Fruit fly (Drosophila melanogaster) whole organism, embryonic: ENCODE results near the gene RIOK2.

ENCODE experiments used
- C15 ChIP-seq: fragments of 200-800 bp; sonication (Bioruptor generic); IDR thresholded peaks from 3 replicates; pipeline ENCODE4 v1.3.6; 2022; ENCODE audit warnings: missing biosample characterization, missing genetic modification characterization
- CG11247 ChIP-seq: fragments of 200-800 bp; sonication (Bioruptor generic); IDR thresholded peaks from 2 replicates; pipeline ENCODE4 v1.3.6; 2022; ENCODE audit warnings: missing biosample characterization, missing genetic modification characterization
- CG11398 ChIP-seq: fragments of 200-800 bp; sonication (Bioruptor generic); optimal IDR thresholded peaks from 2 replicates; lab custom pipeline; 2016; ENCODE audit warnings: missing biosample characterization, missing genetic modification characterization
- CG1233 ChIP-seq: fragments of 200-800 bp; sonication (Bioruptor generic); optimal IDR thresholded peaks from 4 replicates; lab custom pipeline; 2018; ENCODE audit warnings: missing biosample characterization, mild to moderate bottlenecking, missing genetic modification characterization
- CG13775 ChIP-seq: fragments of 200-800 bp; sonication (Bioruptor generic); optimal IDR thresholded peaks from 3 replicates; lab custom pipeline; 2017; ENCODE audit warnings: missing biosample characterization, mild to moderate bottlenecking, missing genetic modification characterization
- CG15073 ChIP-seq: fragments of 200-800 bp; sonication (Bioruptor generic); optimal IDR thresholded peaks from 2 replicates; lab custom pipeline; 2016; ENCODE audit warnings: missing biosample characterization, missing genetic modification characterization
- CG1603 ChIP-seq: fragments of 200-800 bp; sonication (Bioruptor generic); optimal IDR thresholded peaks from 2 replicates; lab custom pipeline; 2019; ENCODE audit warnings: missing biosample characterization, mild to moderate bottlenecking, missing genetic modification characterization, moderate library complexity
- CG16813 ChIP-seq: fragments of 200-800 bp; sonication (Bioruptor generic); IDR thresholded peaks from 3 replicates; pipeline ENCODE4 v1.3.6; 2022; ENCODE audit warnings: missing biosample characterization, missing genetic modification characterization; ENCODE audit not compliant: partially characterized antibody
- CG17829 ChIP-seq: fragments of 200-800 bp; optimal IDR thresholded peaks from 2 replicates; lab custom pipeline; 2019; ENCODE audit warnings: missing biosample characterization, mild to moderate bottlenecking, missing genetic modification characterization, moderate library complexity
- CG18262 ChIP-seq: fragments of 200-800 bp; optimal IDR thresholded peaks from 3 replicates; lab custom pipeline; 2019; ENCODE audit warnings: missing biosample characterization, mild to moderate bottlenecking, missing genetic modification characterization, moderate library complexity
- CG33213 ChIP-seq: fragments of 200-800 bp; sonication (Bioruptor generic); optimal IDR thresholded peaks from 3 replicates; lab custom pipeline; 2016; ENCODE audit warnings: missing biosample characterization, missing genetic modification characterization
- CG3407 ChIP-seq: fragments of 200-800 bp; sonication (Bioruptor generic); optimal IDR thresholded peaks from 2 replicates; lab custom pipeline; 2018; ENCODE audit warnings: missing biosample characterization, mild to moderate bottlenecking, missing genetic modification characterization
- CG34224 ChIP-seq: fragments of 200-800 bp; sonication (Bioruptor generic); IDR thresholded peaks from 3 replicates; pipeline ENCODE4 v1.3.6; 2022; ENCODE audit warnings: missing biosample characterization, missing genetic modification characterization; ENCODE audit not compliant: partially characterized antibody
- CG3995 ChIP-seq: fragments of 200-800 bp; sonication (Bioruptor generic); optimal IDR thresholded peaks from 3 replicates; lab custom pipeline; 2016; ENCODE audit warnings: missing biosample characterization, missing genetic modification characterization
- CG7357 ChIP-seq: fragments of 200-800 bp; sonication (Bioruptor generic); IDR thresholded peaks from 3 replicates; pipeline ENCODE4 v1.3.6; 2022; ENCODE audit warnings: missing biosample characterization, missing genetic modification characterization
- CG8089 ChIP-seq: fragments of 200-800 bp; sonication (Bioruptor generic); optimal IDR thresholded peaks from 3 replicates; lab custom pipeline; 2016; ENCODE audit warnings: missing biosample characterization, missing genetic modification characterization
- CG8359 ChIP-seq: fragments of 200-800 bp; sonication (Bioruptor generic); optimal IDR thresholded peaks from 2 replicates; lab custom pipeline; 2017; ENCODE audit warnings: missing biosample characterization, mild to moderate bottlenecking, missing genetic modification characterization, borderline replicate concordance
- CG8388 ChIP-seq: fragments of 200-800 bp; sonication (Bioruptor generic); optimal IDR thresholded peaks from 2 replicates; lab custom pipeline; 2019; ENCODE audit warnings: missing biosample characterization, mild to moderate bottlenecking, missing genetic modification characterization, moderate library complexity
- CG9609 ChIP-seq: fragments of 200-800 bp; sonication (Bioruptor generic); optimal IDR thresholded peaks from 3 replicates; lab custom pipeline; 2016; ENCODE audit warnings: missing biosample characterization, missing genetic modification characterization
- CG9797 ChIP-seq: fragments of 200-800 bp; sonication (Bioruptor generic); optimal IDR thresholded peaks from 3 replicates; lab custom pipeline; 2018; ENCODE audit warnings: missing biosample characterization, mild to moderate bottlenecking, missing genetic modification characterization
- CkIIα-i1 ChIP-seq: fragments of 200-800 bp; sonication (Bioruptor generic); IDR thresholded peaks from 2 replicates; pipeline ENCODE4 v1.3.6; 2022; ENCODE audit warnings: missing biosample characterization, missing genetic modification characterization
- Doc3 ChIP-seq: fragments of 200-800 bp; sonication (Bioruptor generic); IDR thresholded peaks from 3 replicates; pipeline ENCODE4 v1.3.6; 2022; ENCODE audit warnings: missing biosample characterization, missing genetic modification characterization; ENCODE audit not compliant: partially characterized antibody
- H2.0 ChIP-seq: fragments of 200-800 bp; sonication (Bioruptor generic); IDR thresholded peaks from 2 replicates; pipeline ENCODE4 v1.3.6; 2022; ENCODE audit warnings: missing biosample characterization, missing genetic modification characterization
- HmgZ ChIP-seq: fragments of 200-800 bp; sonication (Bioruptor generic); optimal IDR thresholded peaks from 2 replicates; lab custom pipeline; 2018; ENCODE audit warnings: missing biosample characterization, mild to moderate bottlenecking, missing genetic modification characterization
- MESR4 ChIP-seq: fragments of 200-800 bp; sonication (Bioruptor generic); optimal IDR thresholded peaks from 2 replicates; lab custom pipeline; 2018; ENCODE audit warnings: missing biosample characterization, mild to moderate bottlenecking, missing genetic modification characterization, moderate library complexity
- Max ChIP-seq: fragments of 200-800 bp; sonication (Bioruptor generic); optimal IDR thresholded peaks from 2 replicates; lab custom pipeline; 2016; ENCODE audit warnings: missing biosample characterization, mild to moderate bottlenecking, missing genetic modification characterization
- Myb ChIP-seq: fragments of 200-800 bp; sonication (Bioruptor generic); optimal IDR thresholded peaks from 2 replicates; lab custom pipeline; 2016; ENCODE audit warnings: missing biosample characterization, missing genetic modification characterization
- PHDP ChIP-seq: fragments of 200-800 bp; sonication (Bioruptor generic); optimal IDR thresholded peaks from 3 replicates; lab custom pipeline; 2018; ENCODE audit warnings: missing biosample characterization, mild to moderate bottlenecking, missing genetic modification characterization, moderate library complexity
- Poxn ChIP-seq: fragments of 200-800 bp; sonication (Bioruptor generic); IDR thresholded peaks from 2 replicates; pipeline ENCODE4 v1.3.6; 2022; ENCODE audit warnings: missing biosample characterization, missing genetic modification characterization
- Sin3A ChIP-seq: fragments of >200 bp; optimal IDR thresholded peaks from 2 replicates; lab custom pipeline; 2018
- Sry-β ChIP-seq: fragments of 200-800 bp; sonication (Bioruptor generic); optimal IDR thresholded peaks from 2 replicates; lab custom pipeline; 2018; ENCODE audit warnings: missing biosample characterization, mild to moderate bottlenecking, missing genetic modification characterization, moderate library complexity
- Trl ChIP-seq, 3 experiments: fragments of >200 bp in 2 of 3; fragments of 200-800 bp in 1 of 3; sonication (Bioruptor generic) in 1 of 3; optimal IDR thresholded peaks; 2 replicates in 1 of 3; 3 replicates in 2 of 3; lab custom pipeline; 2016 to 2017; ENCODE audit warnings: missing biosample characterization in 1 of 3, missing genetic modification characterization in 1 of 3
- bab2 ChIP-seq: fragments of 200-800 bp; sonication (Bioruptor generic); optimal IDR thresholded peaks from 2 replicates; lab custom pipeline; 2016; ENCODE audit warnings: missing biosample characterization, missing genetic modification characterization
- cato ChIP-seq: fragments of 200-800 bp; sonication (Bioruptor generic); optimal IDR thresholded peaks from 2 replicates; lab custom pipeline; 2016; ENCODE audit warnings: missing biosample characterization, missing genetic modification characterization, borderline replicate concordance
- chinmo ChIP-seq: fragments of 200-800 bp; sonication (Bioruptor generic); IDR thresholded peaks from 4 replicates; pipeline ENCODE4 v1.3.6; 2022; ENCODE audit warnings: missing biosample characterization, missing genetic modification characterization; ENCODE audit not compliant: partially characterized antibody
- cwo ChIP-seq: fragments of 200-800 bp; sonication (Bioruptor generic); optimal IDR thresholded peaks from 3 replicates; lab custom pipeline; 2017; ENCODE audit warnings: missing biosample characterization, missing genetic modification characterization, mild to moderate bottlenecking, moderate library complexity, missing genetic modification reagents
- dysf ChIP-seq: fragments of 200-800 bp; sonication (Bioruptor generic); IDR thresholded peaks from 3 replicates; pipeline ENCODE4 v1.3.6; 2022; ENCODE audit warnings: missing biosample characterization, missing genetic modification characterization
- grau ChIP-seq: fragments of 200-800 bp; optimal IDR thresholded peaks from 3 replicates; lab custom pipeline; 2019; ENCODE audit warnings: missing biosample characterization, mild to moderate bottlenecking, missing genetic modification characterization, moderate library complexity
- grn ChIP-seq: fragments of 200-800 bp; sonication (Bioruptor generic); optimal IDR thresholded peaks from 3 replicates; lab custom pipeline; 2017; ENCODE audit warnings: missing biosample characterization, missing genetic modification characterization
- ham ChIP-seq: fragments of 200-800 bp; sonication (Bioruptor generic); IDR thresholded peaks from 2 replicates; pipeline ENCODE4 v1.3.6; 2022; ENCODE audit warnings: missing biosample characterization, missing genetic modification characterization
- hkb ChIP-seq, 2 experiments: fragments of 200-800 bp in 1 of 2; fragments of >200 bp in 1 of 2; sonication (Bioruptor generic) in 1 of 2; IDR thresholded peaks in 1 of 2; optimal IDR thresholded peaks in 1 of 2; 2 replicates each; pipeline versions ENCODE4 v1.3.6 to Lab custom; 2017 to 2022; ENCODE audit warnings: missing biosample characterization in 1 of 2, missing genetic modification characterization in 1 of 2
- klu ChIP-seq: fragments of 200-800 bp; sonication (Bioruptor generic); IDR thresholded peaks from 2 replicates; pipeline ENCODE4 v1.3.6; 2022; ENCODE audit warnings: missing biosample characterization, missing genetic modification characterization
- nmo ChIP-seq: fragments of 200-800 bp; sonication (Bioruptor generic); optimal IDR thresholded peaks from 2 replicates; lab custom pipeline; 2018; ENCODE audit warnings: missing biosample characterization, mild to moderate bottlenecking, missing genetic modification characterization, moderate library complexity
- org-1 ChIP-seq: fragments of 200-800 bp; sonication (Bioruptor generic); optimal IDR thresholded peaks from 2 replicates; lab custom pipeline; 2017; ENCODE audit warnings: missing biosample characterization, missing genetic modification characterization
- pzg ChIP-seq: fragments of 200-800 bp; sonication (Bioruptor generic); optimal IDR thresholded peaks from 3 replicates; lab custom pipeline; 2018; ENCODE audit warnings: missing biosample characterization, mild to moderate bottlenecking, missing genetic modification characterization, moderate library complexity
- rib ChIP-seq: fragments of 200-800 bp; sonication (Bioruptor generic); IDR thresholded peaks from 2 replicates; pipeline ENCODE4 v1.3.6; 2022; ENCODE audit warnings: missing biosample characterization, missing genetic modification characterization
- stwl ChIP-seq: fragments of 200-800 bp; sonication (Bioruptor generic); optimal IDR thresholded peaks from 3 replicates; lab custom pipeline; 2018; ENCODE audit warnings: missing biosample characterization, mild to moderate bottlenecking, missing genetic modification characterization, moderate library complexity
- sug ChIP-seq: fragments of 200-800 bp; optimal IDR thresholded peaks from 2 replicates; lab custom pipeline; 2019; ENCODE audit warnings: missing biosample characterization, mild to moderate bottlenecking, missing genetic modification characterization, moderate library complexity

The RIOK2 gene

DNA sequence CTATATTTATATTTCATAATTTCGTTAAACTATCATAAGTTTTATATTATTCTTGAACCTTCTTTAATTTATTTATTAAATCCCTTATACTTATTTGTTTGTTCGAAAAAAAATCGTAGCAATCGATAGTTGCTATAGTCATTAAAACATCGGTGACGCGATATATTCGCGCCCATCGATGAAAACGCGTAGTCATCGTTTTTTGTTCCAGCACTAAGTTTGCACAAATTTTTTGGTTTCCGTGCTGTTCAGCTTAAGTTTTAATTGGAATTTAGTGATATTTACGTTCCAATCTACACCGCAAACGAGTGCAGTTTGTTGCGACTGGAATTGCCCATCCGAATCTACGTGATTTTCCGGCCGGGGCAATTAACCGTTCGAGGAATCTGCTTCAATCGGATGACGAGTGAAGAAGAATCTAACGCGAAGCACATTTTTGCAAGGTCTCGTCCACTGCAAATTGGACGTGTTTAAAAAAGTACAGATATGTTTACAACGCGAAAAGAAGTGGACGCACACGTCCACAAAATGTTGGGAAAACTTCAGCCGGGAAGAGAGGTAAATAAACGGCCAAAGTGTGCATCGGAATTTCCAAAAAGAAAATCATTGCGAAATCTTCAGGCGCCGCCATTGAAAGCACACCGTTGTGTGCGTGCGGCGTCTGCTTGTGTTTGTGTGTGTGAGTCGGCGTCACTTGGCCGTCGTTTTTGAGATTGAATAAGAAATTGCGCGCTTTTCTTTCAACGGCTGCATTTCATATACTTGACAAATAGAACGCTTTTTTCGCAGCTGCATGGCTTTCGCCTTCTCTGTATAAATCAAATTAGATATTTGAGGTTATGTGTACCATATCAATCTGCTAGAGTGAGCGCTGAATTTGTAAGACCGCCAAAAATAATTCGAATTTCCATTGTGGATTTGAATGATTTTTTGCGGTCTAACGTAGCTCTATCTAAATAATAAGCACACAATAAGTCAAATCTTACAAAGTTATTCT, 16.2 kb upstream of the RIOK2 start, which contains the start of gene Nup358 (continued):
- TF ChIP-seq bab2 (no peak), grn (GFP tag; lab: Kevin White, UChicago) (no peak), Sry-β (no peak), ham (GFP tag; lab: Robert Waterston, UW) (no peak), CkIIα-i1 (no peak), org-1 (GFP tag; lab: Kevin White, UChicago) (no peak), CG1233 (GFP tag; lab: Kevin White, UChicago) (no peak), chinmo (GFP tag; lab: Robert Waterston, UW) (peak; percentile 98), CG8359 (GFP tag; lab: Kevin White, UChicago) (no peak), pzg (GFP tag; lab: Kevin White, UChicago) (peak; percentile 72), CG13775 (GFP tag; lab: Kevin White, UChicago) (no peak), MESR4 (GFP tag; lab: Kevin White, UChicago) (peak; percentile 24), CG8388 (GFP tag; lab: Kevin White, UChicago) (no peak), sug (tag; lab: Kevin White, UChicago) (peak; percentile 23), Doc3 (peak; percentile 96), CG34224 (GFP tag; lab: Robert Waterston, UW) (peak; percentile 98), CG3407 (GFP tag; lab: Kevin White, UChicago) (no peak), dysf (GFP tag; lab: Robert Waterston, UW) (no peak), cwo (GFP tag; lab: Kevin White, UChicago) (no peak), CG11247 (GFP tag; lab: Robert Waterston, UW) (no peak), HmgZ (tag; lab: Kevin White, UChicago) (peak; percentile 36), CG17829 (tag; lab: Kevin White, UChicago) (peak; percentile 35), CG16813 (peak; percentile 98), stwl (tag; lab: Kevin White, UChicago) (peak; percentile 62), grau (peak; percentile 34), CG9797 (GFP tag; lab: Kevin White, UChicago) (peak; percentile 8), C15 (GFP tag; lab: Robert Waterston, UW) (no peak), Poxn (GFP tag; lab: Robert Waterston, UW) (no peak), CG15073 (GFP tag; lab: Kevin White, UChicago) (no peak), CG7357 (GFP tag; lab: Robert Waterston, UW) (no peak), CG1603 (tag; lab: Kevin White, UChicago) (peak; percentile 62), Myb (GFP tag; lab: Kevin White, UChicago) (peak; percentile 9), CG9609 (GFP tag; lab: Kevin White, UChicago) (no peak), CG11398 (GFP tag; lab: Kevin White, UChicago) (no peak), Sin3A (peak; percentile 75), rib (GFP tag; lab: Robert Waterston, UW) (peak; percentile 95), CG3995 (GFP tag; lab: Kevin White, UChicago) (peak; percentile 53), CG18262 (tag; lab: Kevin White, UChicago) (peak; percentile 25), nmo (GFP tag; lab: Kevin White, UChicago) (peak; percentile 55), hkb (optimal IDR thresholded peaks at IDR 0.05; lab: Kevin White, UChicago) (no peak), hkb (GFP tag; IDR thresholded peaks at IDR 0.05; lab: Robert Waterston, UW) (no peak), CG8089 (GFP tag; lab: Kevin White, UChicago) (no peak), CG33213 (GFP tag; lab: Kevin White, UChicago) (no peak), PHDP (tag; lab: Kevin White, UChicago) (no peak), Trl (optimal IDR thresholded peaks at IDR 0.05; lab: Kevin White, UChicago) (no peak), Trl (GFP tag; optimal IDR thresholded peaks at IDR 0.05; lab: Kevin White, UChicago) (no peak), H2.0 (no peak), cato (GFP tag; lab: Kevin White, UChicago) (no peak), Max (GFP tag; lab: Kevin White, UChicago) (no peak), klu (GFP tag; lab: Robert Waterston, UW) (no peak)
